Fruit fly (Drosophila melanogaster) whole organism, pupa: Measurements from ENCODE around the gene mirr.

Experiments used
- CG10348 ChIP-seq: fragments of 200-800 bp; sonication (Bioruptor generic); IDR thresholded peaks from 2 replicates; pipeline ENCODE4 v1.3.6; 2022; ENCODE audit warnings: missing biosample characterization, missing genetic modification characterization
- CG12605 ChIP-seq: fragments of 200-800 bp; sonication (Bioruptor generic); IDR thresholded peaks from 2 replicates; pipeline ENCODE4 v1.3.6; 2022; ENCODE audit warnings: missing biosample characterization, missing genetic modification characterization
- CG13204 ChIP-seq: fragments of 200-800 bp; sonication (Bioruptor generic); optimal IDR thresholded peaks from 2 replicates; lab custom pipeline; 2018; ENCODE audit warnings: missing biosample characterization, mild to moderate bottlenecking, missing genetic modification characterization, moderate library complexity
- CG14655 ChIP-seq: fragments of 200-800 bp; sonication (Bioruptor generic); optimal IDR thresholded peaks from 3 replicates; lab custom pipeline; 2017; ENCODE audit warnings: mild to moderate bottlenecking, missing biosample characterization, missing genetic modification reagents, missing genetic modification characterization
- CG15710 ChIP-seq: fragments of 200-800 bp; sonication (Bioruptor generic); optimal IDR thresholded peaks from 2 replicates; lab custom pipeline; 2018; ENCODE audit warnings: missing biosample characterization, mild to moderate bottlenecking, missing genetic modification characterization, moderate library complexity
- CG17806 ChIP-seq: fragments of 200-800 bp; sonication (Bioruptor generic); optimal IDR thresholded peaks from 2 replicates; lab custom pipeline; 2018; ENCODE audit warnings: missing biosample characterization, mild to moderate bottlenecking, missing genetic modification characterization, moderate library complexity
- CG32121 ChIP-seq: fragments of 200-800 bp; sonication (Bioruptor generic); IDR thresholded peaks from 2 replicates; pipeline ENCODE4 v1.3.6; 2022; ENCODE audit warnings: missing biosample characterization, missing genetic modification characterization
- CG34367 ChIP-seq: fragments of 200-800 bp; sonication (Bioruptor generic); optimal IDR thresholded peaks from 2 replicates; lab custom pipeline; 2018; ENCODE audit warnings: missing biosample characterization, mild to moderate bottlenecking, missing genetic modification characterization
- CG4496 ChIP-seq: fragments of 200-800 bp; sonication (Bioruptor generic); IDR thresholded peaks from 3 replicates; pipeline ENCODE4 v1.3.6; 2022; ENCODE audit warnings: missing biosample characterization, missing genetic modification characterization
- CG8159 ChIP-seq: fragments of 200-800 bp; sonication (Bioruptor generic); optimal IDR thresholded peaks from 3 replicates; lab custom pipeline; 2018; ENCODE audit warnings: missing biosample characterization, mild to moderate bottlenecking, missing genetic modification characterization, moderate library complexity
- CG8301 ChIP-seq: fragments of 200-800 bp; sonication (Bioruptor generic); optimal IDR thresholded peaks from 2 replicates; lab custom pipeline; 2018; ENCODE audit warnings: missing biosample characterization, mild to moderate bottlenecking, missing genetic modification characterization
- CG9948 ChIP-seq: fragments of 200-800 bp; sonication (Bioruptor generic); optimal IDR thresholded peaks from 2 replicates; lab custom pipeline; 2018; ENCODE audit warnings: missing biosample characterization, mild to moderate bottlenecking, missing genetic modification characterization, moderate library complexity
- D1 ChIP-seq: fragments of 200-800 bp; sonication (Bioruptor generic); optimal IDR thresholded peaks from 2 replicates; lab custom pipeline; 2018; ENCODE audit warnings: missing biosample characterization, mild to moderate bottlenecking, missing genetic modification characterization, moderate library complexity
- EcR ChIP-seq: fragments of 200-800 bp; sonication (Bioruptor generic); optimal IDR thresholded peaks from 3 replicates; lab custom pipeline; 2019; ENCODE audit warnings: missing biosample characterization, missing genetic modification characterization, mild to moderate bottlenecking, moderate library complexity, missing genetic modification reagents
- Ets98B ChIP-seq: fragments of 200-800 bp; sonication (Bioruptor generic); IDR thresholded peaks from 2 replicates; pipeline ENCODE4 v1.3.6; 2022; ENCODE audit warnings: missing biosample characterization, missing genetic modification characterization
- Pif1A ChIP-seq: fragments of 200-800 bp; sonication (Bioruptor generic); optimal IDR thresholded peaks from 3 replicates; lab custom pipeline; 2016; ENCODE audit warnings: missing biosample characterization, missing genetic modification characterization
- Pif1B ChIP-seq: fragments of 200-800 bp; sonication (Bioruptor generic); optimal IDR thresholded peaks from 3 replicates; lab custom pipeline; 2016; ENCODE audit warnings: missing biosample characterization, missing genetic modification characterization
- Snoo ChIP-seq: fragments of 200-800 bp; sonication (Bioruptor generic); optimal IDR thresholded peaks from 3 replicates; lab custom pipeline; 2017; ENCODE audit warnings: missing biosample characterization, mild to moderate bottlenecking, missing genetic modification characterization, inconsistent platforms
- fd96Ca ChIP-seq: fragments of 200-800 bp; sonication (Bioruptor generic); IDR thresholded peaks from 3 replicates; pipeline ENCODE4 v1.3.6; 2022; ENCODE audit warnings: missing biosample characterization, missing genetic modification characterization
- gl ChIP-seq: fragments of 200-800 bp; sonication (Bioruptor generic); optimal IDR thresholded peaks from 2 replicates; lab custom pipeline; 2018; ENCODE audit warnings: missing biosample characterization, mild to moderate bottlenecking, missing genetic modification characterization
- rn ChIP-seq: fragments of 200-800 bp; sonication (Bioruptor generic); IDR thresholded peaks from 2 replicates; pipeline ENCODE4 v1.3.6; 2022; ENCODE audit warnings: missing biosample characterization, missing genetic modification characterization

mirr gene

dm6 chr3L:12686125-12686524 lies 7.3 kb upstream of the mirr start:
- TF ChIP-seq CG14655 (GFP tag; lab: Kevin White, UChicago) (no peak), rn (GFP tag; lab: Robert Waterston, UW) (no peak), CG9948 (tag; lab: Kevin White, UChicago) (no peak), CG15710 (tag; lab: Kevin White, UChicago) (no peak), Ets98B (GFP tag; lab: Robert Waterston, UW) (no peak), CG10348 (GFP tag; lab: Robert Waterston, UW) (no peak), CG13204 (GFP tag; lab: Kevin White, UChicago) (no peak), CG8159 (tag; lab: Kevin White, UChicago) (no peak), Pif1A (GFP tag; lab: Kevin White, UChicago) (no peak), CG8301 (tag; lab: Kevin White, UChicago) (no peak), D1 (tag; lab: Kevin White, UChicago) (no peak), CG17806 (tag; lab: Kevin White, UChicago) (no peak), CG12605 (no peak), Snoo (no peak), CG34367 (tag; lab: Kevin White, UChicago) (no peak), fd96Ca (GFP tag; lab: Robert Waterston, UW) (no peak), Pif1B (no peak)

dm6 chr3L:12688723-12689122 lies 4.7 kb upstream of the mirr start:
- peak; percentile 43 for TF ChIP-seq CG13204 (GFP tag; lab: Kevin White, UChicago)
- no peak for TF ChIP-seq gl (tag; lab: Kevin White, UChicago)
- TF ChIP-seq CG9948 (tag; lab: Kevin White, UChicago): no peak
- no peak for TF ChIP-seq CG12605
- 0 out of 3 replicates have a peak, but pooled peaks have one; percentile 22 for TF ChIP-seq fd96Ca (GFP tag; lab: Robert Waterston, UW)

dm6 chr3L:12690337-12691171 lies 2.9 kb upstream of the mirr start:
- TF ChIP-seq CG13204 (GFP tag; lab: Kevin White, UChicago) (peak; percentile 18), fd96Ca (GFP tag; lab: Robert Waterston, UW) (no peak), CG34367 (tag; lab: Kevin White, UChicago) (no peak), EcR (GFP tag; lab: Kevin White, UChicago) (no peak), Pif1B (no peak), D1 (tag; lab: Kevin White, UChicago) (no peak), CG14655 (GFP tag; lab: Kevin White, UChicago) (no peak), rn (GFP tag; lab: Robert Waterston, UW) (no peak)

dm6 chr3L:12692561-12692880 lies 918 bp upstream of the mirr start:
- TF ChIP-seq CG8301 (tag; lab: Kevin White, UChicago) (no peak), CG8159 (tag; lab: Kevin White, UChicago) (no peak), Pif1B (no peak), CG4496 (GFP tag; lab: Robert Waterston, UW) (no peak)

dm6 chr3L:12694539-12695525 lies 1.4 kb downstream of the mirr start:
- no peak for TF ChIP-seq CG12605
- no peak for TF ChIP-seq Pif1B
- TF ChIP-seq CG8159 (tag; lab: Kevin White, UChicago): no peak
- no peak for TF ChIP-seq EcR (GFP tag; lab: Kevin White, UChicago)
- TF ChIP-seq CG9948 (tag; lab: Kevin White, UChicago): no peak
- TF ChIP-seq D1 (tag; lab: Kevin White, UChicago): no peak
- TF ChIP-seq rn (GFP tag; lab: Robert Waterston, UW): no peak
- no peak for TF ChIP-seq CG13204 (GFP tag; lab: Kevin White, UChicago)
- TF ChIP-seq CG32121: no peak
- TF ChIP-seq Pif1A (GFP tag; lab: Kevin White, UChicago): no peak
- TF ChIP-seq CG14655 (GFP tag; lab: Kevin White, UChicago): no peak

dm6 chr3L:12695695-12696094 lies 2.3 kb downstream of the mirr start:
- TF ChIP-seq fd96Ca (GFP tag; lab: Robert Waterston, UW): no peak
- TF ChIP-seq CG9948 (tag; lab: Kevin White, UChicago): no peak
- TF ChIP-seq, all 21 proteins: peak for 0
